Worm (Caenorhabditis elegans) whole organism, early embryonic: ENCODE measurements around the gene T10B10.8.

Experiments used
- B0310.2 ChIP-seq: sonication (generic microtip); optimal IDR thresholded peaks from 2 replicates; lab custom pipeline; 2016; ENCODE audit warnings: mild to moderate bottlenecking, missing genetic modification characterization, missing compliant biosample characterization
- F13C5.2 ChIP-seq: sonication (generic microtip); optimal IDR thresholded peaks from 2 replicates; lab custom pipeline; 2017; ENCODE audit warnings: mild to moderate bottlenecking, missing genetic modification characterization, inconsistent platforms, missing compliant biosample characterization
- aly-1 ChIP-seq: sonication (generic microtip); optimal IDR thresholded peaks from 2 replicates; lab custom pipeline; 2016; ENCODE audit warnings: missing genetic modification characterization, missing compliant biosample characterization
- ama-1 ChIP-seq: fragments of 150-350 bp; optimal IDR thresholded peaks from 2 replicates; lab custom pipeline; 2014
- ceh-13 ChIP-seq: fragments of 200-800 bp; sonication (Bioruptor generic); optimal IDR thresholded peaks from 2 replicates; lab custom pipeline; 2018; ENCODE audit warnings: mild to moderate bottlenecking, missing genetic modification characterization, missing compliant biosample characterization
- ceh-36 ChIP-seq: sonication (generic microtip); optimal IDR thresholded peaks from 2 replicates; lab custom pipeline; 2016; ENCODE audit warnings: missing genetic modification characterization, inconsistent platforms, missing compliant biosample characterization
- ets-7 ChIP-seq: sonication (generic microtip); optimal IDR thresholded peaks from 2 replicates; lab custom pipeline; 2016; ENCODE audit warnings: missing genotype, missing genetic modification characterization, missing compliant biosample characterization
- flt-1 ChIP-seq: fragments of 200-800 bp; sonication (Bioruptor generic); IDR thresholded peaks from 2 replicates; pipeline ENCODE4 v1.3.6; 2022; ENCODE audit warnings: missing genetic modification characterization, missing compliant biosample characterization
- hmbx-1 ChIP-seq: sonication (generic microtip); optimal IDR thresholded peaks from 2 replicates; lab custom pipeline; 2016; ENCODE audit warnings: mild to moderate bottlenecking, missing genetic modification characterization, missing compliant biosample characterization
- hmg-4 ChIP-seq: fragments of 200-800 bp; sonication (Bioruptor generic); optimal IDR thresholded peaks from 2 replicates; lab custom pipeline; 2018; ENCODE audit warnings: mild to moderate bottlenecking, missing genetic modification characterization, missing compliant biosample characterization
- hnd-1 ChIP-seq: sonication (generic microtip); optimal IDR thresholded peaks from 2 replicates; lab custom pipeline; 2016; ENCODE audit warnings: missing genetic modification characterization, missing compliant biosample characterization
- pes-1 ChIP-seq: fragments of 200-800 bp; sonication (Bioruptor generic); IDR thresholded peaks from 2 replicates; pipeline ENCODE4 v1.3.6; 2022; ENCODE audit warnings: missing genetic modification reagents, missing genetic modification characterization, missing compliant biosample characterization
- scrt-1 ChIP-seq: fragments of 200-800 bp; sonication (Bioruptor generic); IDR thresholded peaks from 2 replicates; pipeline ENCODE4 v1.3.6; 2022; ENCODE audit warnings: missing genetic modification characterization, missing compliant biosample characterization
- sea-1 ChIP-seq: fragments of 200-800 bp; sonication (Bioruptor generic); conservative IDR thresholded peaks from 2 replicates; pipeline ENCODE4 v1.3.6; 2022; ENCODE audit warnings: missing genetic modification characterization, missing compliant biosample characterization
- tbx-11 ChIP-seq: fragments of 200-800 bp; sonication (Bioruptor generic); IDR thresholded peaks from 2 replicates; pipeline ENCODE4 v1.3.6; 2022; ENCODE audit warnings: missing genetic modification characterization, missing compliant biosample characterization
- tbx-37 ChIP-seq: fragments of 200-800 bp; sonication (Bioruptor generic); conservative IDR thresholded peaks from 2 replicates; pipeline ENCODE4 v1.3.6; 2022; ENCODE audit warnings: missing genetic modification reagents, missing genetic modification characterization, missing compliant biosample characterization
- tra-4 ChIP-seq: sonication (generic microtip); optimal IDR thresholded peaks from 2 replicates; lab custom pipeline; 2017; ENCODE audit warnings: missing genetic modification characterization, missing compliant biosample characterization

Gene T10B10.8

DNA sequence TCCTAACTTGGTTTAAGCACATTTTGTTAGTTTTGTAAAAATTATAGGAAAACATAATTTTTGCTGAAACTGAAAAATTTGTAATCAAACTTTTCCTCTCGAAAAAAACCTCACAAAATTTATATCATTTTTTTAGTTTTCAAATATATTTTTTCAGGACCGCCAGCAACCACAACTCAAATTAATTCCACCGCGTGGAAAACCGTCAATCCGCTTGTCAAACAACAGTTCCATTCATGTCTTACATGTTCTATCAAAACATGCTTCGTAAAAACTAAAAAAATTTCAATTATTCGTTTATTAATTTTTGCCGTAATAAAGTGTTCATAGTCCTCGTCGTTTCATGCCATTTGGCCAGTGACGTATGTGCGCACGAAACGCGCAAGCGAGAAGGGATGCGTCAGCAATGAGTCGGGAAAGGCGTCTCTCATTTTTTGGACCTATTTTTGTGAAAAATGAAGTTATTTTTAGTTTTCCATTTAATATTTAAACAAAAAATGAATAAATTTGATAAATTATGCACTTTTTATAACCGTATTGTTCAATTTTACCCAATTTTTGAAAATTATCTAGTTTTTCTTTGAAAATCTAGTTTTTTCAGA lies 7.4 kb upstream of the T10B10.8 start, which contains the start of gene ucr-2.2:
Gene ucr-2.2 (plus strand): TSS at position 602 of the 602 bp plus-strand sequence.
- no peak for TF ChIP-seq B0310.2
- TF ChIP-seq pes-1, result peak; percentile 48; the same call in 1 of the 2 replicates
- TF ChIP-seq hmg-4 (GFP tag; lab: Kevin White, UChicago), result no peak
- no peak for TF ChIP-seq ets-7
- no peak for TF ChIP-seq aly-1 (tag; lab: Kevin White, UChicago)
- TF ChIP-seq tra-4 (tag; lab: Kevin White, UChicago), result no peak
- TF ChIP-seq hnd-1 (tag; lab: Kevin White, UChicago), result no peak
- peak; percentile 79 for TF ChIP-seq F13C5.2 (tag; lab: Kevin White, UChicago)
- TF ChIP-seq tbx-11 (GFP tag; lab: Robert Waterston, UW), result 0 out of 2 replicates have a peak, but pooled peaks have one; percentile 40

DNA sequence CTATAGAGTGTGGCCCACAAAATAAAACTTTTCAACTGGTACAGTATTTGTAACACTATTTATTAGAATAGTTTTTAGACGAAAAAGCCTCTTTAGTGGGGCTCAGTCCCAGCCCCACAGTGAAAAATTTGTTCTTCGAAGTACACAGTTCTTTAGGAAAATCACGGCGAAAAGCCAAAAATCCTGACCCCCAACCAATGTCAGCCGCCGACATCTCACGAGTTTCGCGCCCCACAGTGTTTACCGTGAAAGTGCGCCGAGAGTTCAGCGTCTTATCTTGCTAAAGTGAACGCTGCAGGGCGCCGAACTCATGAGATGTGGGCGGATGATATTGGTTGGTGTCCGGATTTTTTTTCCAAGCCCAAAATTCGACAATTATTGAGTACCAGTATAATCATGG lies 4.9 kb upstream of the T10B10.8 start:
- no peak for TF ChIP-seq ceh-36 (tag; lab: Kevin White, UChicago)
- no peak for TF ChIP-seq hmbx-1 (tag; lab: Kevin White, UChicago)
- no peak for TF ChIP-seq ceh-13 (GFP tag; lab: Kevin White, UChicago)
- TF ChIP-seq sea-1 (GFP tag; lab: Robert Waterston, UW), result no peak
- no peak for TF ChIP-seq pes-1
- TF ChIP-seq ama-1 (lab: Kevin White, UChicago), result no peak
- TF ChIP-seq B0310.2, result no peak
- TF ChIP-seq tra-4 (tag; lab: Kevin White, UChicago), result no peak
- TF ChIP-seq flt-1 (GFP tag; lab: Robert Waterston, UW), result no peak
- TF ChIP-seq ets-7, result no peak
- TF ChIP-seq F13C5.2 (tag; lab: Kevin White, UChicago), result no peak
- TF ChIP-seq tbx-37, result no peak
- no peak for TF ChIP-seq aly-1 (tag; lab: Kevin White, UChicago)
- TF ChIP-seq tbx-11 (GFP tag; lab: Robert Waterston, UW), result no peak
- no peak for TF ChIP-seq hnd-1 (tag; lab: Kevin White, UChicago)
- no peak for TF ChIP-seq scrt-1
- TF ChIP-seq hmg-4 (GFP tag; lab: Kevin White, UChicago), result no peak

DNA sequence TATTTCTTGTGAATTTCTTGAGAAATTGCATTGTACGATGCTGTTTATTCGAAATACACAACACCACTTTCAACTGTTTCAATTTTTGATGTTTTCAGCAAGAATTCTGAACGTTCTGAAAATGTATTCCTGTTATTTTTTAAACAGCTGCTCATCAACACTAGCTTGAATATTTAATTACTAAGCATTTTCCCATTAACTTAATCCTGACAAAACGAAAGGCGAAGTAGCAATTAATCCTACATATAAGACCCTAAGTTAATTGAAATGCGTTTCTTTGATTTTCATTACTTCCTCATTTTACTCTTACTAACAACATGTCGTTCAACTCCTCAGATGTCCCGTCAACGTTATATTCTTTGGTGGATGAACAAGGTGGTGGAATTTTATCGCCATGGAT lies 2.4 kb upstream of the T10B10.8 start, which contains the start of gene ocr-3:
Gene ocr-3 (plus strand): TSS at position 301 of the 400 bp plus-strand sequence.
- TF ChIP-seq scrt-1 (no peak), ama-1 (lab: Kevin White, UChicago) (no peak), pes-1 (no peak), hmbx-1 (tag; lab: Kevin White, UChicago) (no peak), tra-4 (tag; lab: Kevin White, UChicago) (no peak), aly-1 (tag; lab: Kevin White, UChicago) (no peak), flt-1 (GFP tag; lab: Robert Waterston, UW) (no peak), sea-1 (GFP tag; lab: Robert Waterston, UW) (no peak), ceh-13 (GFP tag; lab: Kevin White, UChicago) (no peak), ets-7 (no peak), ceh-36 (tag; lab: Kevin White, UChicago) (no peak), hmg-4 (GFP tag; lab: Kevin White, UChicago) (no peak), hnd-1 (tag; lab: Kevin White, UChicago) (no peak), F13C5.2 (tag; lab: Kevin White, UChicago) (no peak), tbx-11 (GFP tag; lab: Robert Waterston, UW) (no peak), tbx-37 (no peak), B0310.2 (no peak)

DNA sequence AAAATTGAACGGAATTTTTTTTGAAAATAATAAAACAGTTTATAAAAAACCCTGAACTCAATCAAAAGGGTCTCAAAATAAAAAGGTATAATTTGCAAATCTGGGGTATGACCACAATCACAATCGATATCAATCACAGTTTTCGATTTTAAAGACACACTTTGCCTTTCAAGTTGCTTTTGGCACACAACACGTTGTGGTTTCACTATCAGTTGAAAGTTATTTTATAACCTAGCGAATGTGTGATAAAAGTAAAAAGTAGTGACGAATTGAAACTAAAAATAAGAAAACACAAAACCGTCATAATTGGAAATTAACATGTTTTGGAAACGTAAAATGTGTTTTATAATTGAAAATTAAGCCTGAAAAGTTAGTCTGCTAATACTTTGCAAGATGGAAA lies 1.7 kb upstream of the T10B10.8 start:
- TF ChIP-seq ceh-13 (GFP tag; lab: Kevin White, UChicago), result no peak
- TF ChIP-seq ets-7, result no peak

DNA sequence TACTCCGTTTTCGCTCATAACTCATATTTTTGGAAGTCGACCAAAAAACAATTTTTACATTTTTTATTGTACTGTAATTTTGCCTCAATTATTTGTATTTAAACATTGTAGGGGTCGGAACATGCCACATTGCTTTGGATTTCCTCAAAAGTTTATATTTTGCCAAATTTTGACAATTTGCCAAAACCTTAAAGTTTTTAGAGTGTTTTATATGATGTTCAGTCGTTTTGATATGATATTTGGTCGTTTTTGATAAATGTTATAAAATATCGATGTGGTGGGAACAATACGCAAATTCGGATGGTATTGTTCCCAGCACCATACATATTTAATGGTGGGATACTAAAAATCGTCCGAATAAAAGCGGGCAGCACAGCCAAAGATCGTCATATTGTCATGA lies 1.9 kb downstream of the T10B10.8 start, which contains the start of gene T10B10.9:
Gene T10B10.9 (plus strand): TSS at position 301 of the 400 bp plus-strand sequence.
- TF ChIP-seq ama-1 (lab: Kevin White, UChicago), result no peak
- TF ChIP-seq flt-1 (GFP tag; lab: Robert Waterston, UW), result no peak
- TF ChIP-seq pes-1, result no peak
- TF ChIP-seq hnd-1 (tag; lab: Kevin White, UChicago), result no peak
- no peak for TF ChIP-seq sea-1 (GFP tag; lab: Robert Waterston, UW)
- no peak for TF ChIP-seq scrt-1
- TF ChIP-seq hmbx-1 (tag; lab: Kevin White, UChicago), result no peak
- TF ChIP-seq tbx-11 (GFP tag; lab: Robert Waterston, UW), result no peak
- TF ChIP-seq B0310.2, result no peak
- no peak for TF ChIP-seq ceh-36 (tag; lab: Kevin White, UChicago)
- no peak for TF ChIP-seq tbx-37
- no peak for TF ChIP-seq hmg-4 (GFP tag; lab: Kevin White, UChicago)
- TF ChIP-seq ets-7, result no peak
- no peak for TF ChIP-seq ceh-13 (GFP tag; lab: Kevin White, UChicago)
- TF ChIP-seq tra-4 (tag; lab: Kevin White, UChicago), result no peak
- no peak for TF ChIP-seq F13C5.2 (tag; lab: Kevin White, UChicago)

DNA sequence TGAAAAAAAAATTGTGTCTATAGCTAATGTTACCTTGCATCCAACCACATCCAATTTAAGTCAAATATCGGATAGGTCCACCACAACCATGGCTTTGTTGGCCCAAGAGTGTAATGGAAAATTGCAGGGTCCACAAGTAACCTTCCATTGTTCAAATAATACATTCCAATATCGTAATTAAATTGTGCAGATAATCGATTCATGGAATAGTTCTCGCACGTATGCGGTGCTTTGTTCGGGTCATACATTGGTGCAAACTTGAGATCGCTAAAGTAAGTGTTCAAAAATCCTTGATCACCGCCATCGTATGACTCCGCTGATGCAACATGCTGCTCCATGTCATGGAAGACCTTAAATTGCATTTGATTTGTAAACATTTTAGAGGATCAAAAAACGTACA lies 2.9 kb downstream of the T10B10.8 start:
- TF ChIP-seq pes-1 (no peak), hmg-4 (GFP tag; lab: Kevin White, UChicago) (no peak), F13C5.2 (tag; lab: Kevin White, UChicago) (no peak), sea-1 (GFP tag; lab: Robert Waterston, UW) (no peak)

DNA sequence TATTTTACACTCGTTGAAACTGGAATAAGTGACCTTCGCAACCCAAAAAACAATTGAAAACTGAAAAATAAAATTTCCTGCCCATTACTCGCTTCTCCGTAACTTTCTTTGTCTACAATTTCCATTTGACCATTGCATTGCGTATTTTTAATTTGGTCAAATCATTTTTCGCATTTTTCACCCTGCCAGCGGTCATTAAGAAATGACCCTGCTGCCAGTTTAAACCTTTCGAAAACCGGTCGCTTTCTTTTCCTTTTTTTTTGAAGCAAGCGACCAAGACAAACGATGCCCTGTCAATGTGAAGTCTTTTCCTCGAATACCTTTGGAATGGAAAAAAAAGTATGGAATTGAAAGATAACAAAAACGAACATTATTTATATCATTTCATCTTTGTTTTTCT lies 5.1 kb downstream of the T10B10.8 start:
- TF ChIP-seq ceh-13 (GFP tag; lab: Kevin White, UChicago) (no peak), aly-1 (tag; lab: Kevin White, UChicago) (no peak), pes-1 (no peak), F13C5.2 (tag; lab: Kevin White, UChicago) (no peak)

DNA sequence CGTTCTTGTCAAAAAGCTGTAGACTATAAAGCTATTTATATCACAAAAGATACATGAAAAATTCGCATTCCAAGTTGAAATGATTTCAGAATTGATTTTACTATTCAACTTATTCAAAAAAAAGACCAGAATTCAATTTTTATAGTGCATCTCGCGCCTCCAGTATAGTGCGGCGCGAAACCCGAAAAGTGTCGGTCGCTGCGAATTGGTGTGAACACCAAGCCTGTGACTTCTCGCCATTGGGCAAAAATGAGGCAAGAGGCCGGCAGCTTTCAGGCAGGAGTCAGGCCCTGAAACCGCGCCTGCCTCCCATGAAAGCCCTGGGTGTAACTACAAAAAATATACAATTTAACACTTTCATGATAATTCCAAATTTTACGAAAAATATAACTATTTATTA lies 6.7 kb downstream of the T10B10.8 start:
- 0 out of 2 replicates have a peak, but pooled peaks have one; percentile 30 for TF ChIP-seq pes-1
- TF ChIP-seq hnd-1 (tag; lab: Kevin White, UChicago), result no peak
